Fruit fly (Drosophila melanogaster) whole organism, prepupa: ENCODE data around the gene CG14840.

ENCODE experiments used
- CG11294 ChIP-seq: fragments of 200-800 bp; sonication (Bioruptor generic); IDR thresholded peaks from 2 replicates; pipeline ENCODE4 v1.3.6; 2022; ENCODE audit warnings: missing biosample characterization, missing genetic modification characterization
- CG7368 ChIP-seq: fragments of 200-800 bp; sonication (Bioruptor generic); optimal IDR thresholded peaks from 3 replicates; lab custom pipeline; 2016; ENCODE audit warnings: missing biosample characterization, missing genetic modification characterization
- Eip75B ChIP-seq: fragments of 200-800 bp; sonication (Bioruptor generic); optimal IDR thresholded peaks from 3 replicates; lab custom pipeline; 2016; ENCODE audit warnings: missing biosample characterization, missing genetic modification characterization
- Eip78C ChIP-seq: fragments of 200-800 bp; sonication (Bioruptor generic); peaks from one replicate; lab custom pipeline; 2016; ENCODE audit warnings: missing biosample characterization, missing genetic modification characterization
- Hr39 ChIP-seq: fragments of 200-800 bp; sonication (Bioruptor generic); optimal IDR thresholded peaks from 2 replicates; lab custom pipeline; 2016; ENCODE audit warnings: missing biosample characterization, missing genetic modification characterization
- achi ChIP-seq: fragments of 200-800 bp; sonication (Bioruptor generic); optimal IDR thresholded peaks from 3 replicates; lab custom pipeline; 2016; ENCODE audit warnings: missing biosample characterization, missing genetic modification characterization
- pdm3 ChIP-seq: fragments of 200-800 bp; sonication (Bioruptor generic); optimal IDR thresholded peaks from 3 replicates; lab custom pipeline; 2016; ENCODE audit warnings: missing biosample characterization, missing genetic modification characterization
- topi ChIP-seq: fragments of 200-800 bp; sonication (Bioruptor generic); optimal IDR thresholded peaks from 3 replicates; lab custom pipeline; 2016; ENCODE audit warnings: missing biosample characterization, missing genetic modification characterization

- TF ChIP-seq Hr39 (no peak), pdm3 (GFP tag; lab: Kevin White, UChicago) (no peak), achi (GFP tag; lab: Kevin White, UChicago) (no peak), CG7368 (GFP tag; lab: Kevin White, UChicago) (no peak), topi (GFP tag; lab: Kevin White, UChicago) (no peak), CG11294 (no peak), Eip75B (GFP tag; lab: Kevin White, UChicago) (no peak), Eip78C (GFP tag; lab: Kevin White, UChicago) (no peak)
Measured at dm6 chr3R:14259821-14260220, 1.2 kb downstream of the CG14840 start, which contains the start of gene MetRS-m.
